Fruit fly (Drosophila melanogaster) whole organism, pupa: Measurements from ENCODE around the gene CG31910.

Experiments
- CG14655 ChIP-seq: fragments of 200-800 bp; sonication (Bioruptor generic); optimal IDR thresholded peaks from 3 replicates; lab custom pipeline; 2017; ENCODE audit warnings: mild to moderate bottlenecking, missing biosample characterization, missing genetic modification reagents, missing genetic modification characterization
- CG15710 ChIP-seq: fragments of 200-800 bp; sonication (Bioruptor generic); optimal IDR thresholded peaks from 2 replicates; lab custom pipeline; 2018; ENCODE audit warnings: missing biosample characterization, mild to moderate bottlenecking, missing genetic modification characterization, moderate library complexity
- CG32121 ChIP-seq: fragments of 200-800 bp; sonication (Bioruptor generic); IDR thresholded peaks from 2 replicates; pipeline ENCODE4 v1.3.6; 2022; ENCODE audit warnings: missing biosample characterization, missing genetic modification characterization
- EcR ChIP-seq: fragments of 200-800 bp; sonication (Bioruptor generic); optimal IDR thresholded peaks from 3 replicates; lab custom pipeline; 2019; ENCODE audit warnings: missing biosample characterization, missing genetic modification characterization, mild to moderate bottlenecking, moderate library complexity, missing genetic modification reagents
- Pif1A ChIP-seq: fragments of 200-800 bp; sonication (Bioruptor generic); optimal IDR thresholded peaks from 3 replicates; lab custom pipeline; 2016; ENCODE audit warnings: missing biosample characterization, missing genetic modification characterization
- fd96Ca ChIP-seq: fragments of 200-800 bp; sonication (Bioruptor generic); IDR thresholded peaks from 3 replicates; pipeline ENCODE4 v1.3.6; 2022; ENCODE audit warnings: missing biosample characterization, missing genetic modification characterization

dm6 chr2L:6774853-6775252 is 29.4 kb upstream of the CG31910 start:
- TF ChIP-seq fd96Ca (GFP tag; lab: Robert Waterston, UW) (no peak), Pif1A (GFP tag; lab: Kevin White, UChicago) (no peak), CG14655 (GFP tag; lab: Kevin White, UChicago) (no peak), CG15710 (tag; lab: Kevin White, UChicago) (no peak), EcR (no peak), CG32121 (GFP tag; lab: Robert Waterston, UW) (no peak)
